Fruit fly (Drosophila melanogaster): Measurements from ENCODE around the gene crim.

Gene crim

dm6 chr3L:11711059-11711628 lies at the start of gene crim (continued):
- peak; percentile 3 for TF ChIP-seq scrt (GFP tag; optimal IDR thresholded peaks at IDR 0.05)
- peak; percentile 30 for TF ChIP-seq PHDP (tag; optimal IDR thresholded peaks at IDR 0.05)
- TF ChIP-seq trem (tag; optimal IDR thresholded peaks at IDR 0.05): peak; percentile 62
- TF ChIP-seq HmgZ (tag; optimal IDR thresholded peaks at IDR 0.05): peak; percentile 59
- TF ChIP-seq YL-1 (GFP tag; optimal IDR thresholded peaks at IDR 0.05): peak; percentile 87
- peak; percentile 34 for TF ChIP-seq lbe (GFP tag; optimal IDR thresholded peaks at IDR 0.05)
- peak; percentile 26 for TF ChIP-seq Sry-δ (GFP tag; optimal IDR thresholded peaks at IDR 0.05)
- peak; percentile 16 for TF ChIP-seq CG15601 (tag; optimal IDR thresholded peaks at IDR 0.05)
- peak; percentile 53 for TF ChIP-seq CG33213 (GFP tag; optimal IDR thresholded peaks at IDR 0.05)
- TF ChIP-seq CG2875 (GFP tag; optimal IDR thresholded peaks at IDR 0.05): no peak
- TF ChIP-seq D19B (GFP tag; optimal IDR thresholded peaks at IDR 0.05): no peak
- 0 out of 3 replicates have a peak, but pooled peaks have one; percentile 14 for TF ChIP-seq Dbx (GFP tag; IDR thresholded peaks at IDR 0.05)
- TF ChIP-seq CG2202 (tag; optimal IDR thresholded peaks at IDR 0.05): no peak
- TF ChIP-seq Pdp1 (GFP tag; optimal IDR thresholded peaks at IDR 0.05): peak in 1 of 2 experiments; percentile 45
- 0 out of 2 replicates have a peak, but pooled peaks have one; percentile 39 for TF ChIP-seq CG3847 (GFP tag; IDR thresholded peaks at IDR 0.05)
- TF ChIP-seq sc (optimal IDR thresholded peaks at IDR 0.05): no peak
- no peak for TF ChIP-seq sc (GFP tag; optimal IDR thresholded peaks at IDR 0.05)
- peak; percentile 23 for TF ChIP-seq sug (tag; optimal IDR thresholded peaks at IDR 0.05)
- TF ChIP-seq emc (GFP tag; optimal IDR thresholded peaks at IDR 0.05): no peak
- TF ChIP-seq lola (GFP tag; optimal IDR thresholded peaks at IDR 0.05): no peak
- TF ChIP-seq CG10267 (tag; optimal IDR thresholded peaks at IDR 0.05): peak; percentile 97
- TF ChIP-seq CG12391 (tag; optimal IDR thresholded peaks at IDR 0.05): peak; percentile 11
- no peak for TF ChIP-seq CG10431 (GFP tag; optimal IDR thresholded peaks at IDR 0.05)
- peak; percentile 93 for TF ChIP-seq CG9797 (GFP tag; optimal IDR thresholded peaks at IDR 0.05)
- TF ChIP-seq ERR (GFP tag; optimal IDR thresholded peaks at IDR 0.05): no peak
- no peak for TF ChIP-seq Taf1 (GFP tag; IDR thresholded peaks at IDR 0.05)
- TF ChIP-seq maf-S (GFP tag; optimal IDR thresholded peaks at IDR 0.05): no peak
- TF ChIP-seq CG4617 (GFP tag; optimal IDR thresholded peaks at IDR 0.05; ENCODE audit: borderline replicate concordance): peak; percentile 61
- TF ChIP-seq tup (GFP tag; optimal IDR thresholded peaks at IDR 0.05): no peak
- TF ChIP-seq ci (GFP tag; IDR thresholded peaks at IDR 0.05): peak; percentile 23; the same call in 1 of the 3 replicates
- TF ChIP-seq Lhr (GFP tag; optimal IDR thresholded peaks at IDR 0.05): peak; percentile 52
- TF ChIP-seq CG2129 (GFP tag; IDR thresholded peaks at IDR 0.05; ENCODE audit: partially characterized antibody): no peak
- TF ChIP-seq cad (GFP tag; optimal IDR thresholded peaks at IDR 0.05): no peak
- no peak for TF ChIP-seq Camta (GFP tag; optimal IDR thresholded peaks at IDR 0.05)
- no peak for TF ChIP-seq psq (GFP tag; optimal IDR thresholded peaks at IDR 0.05)
- peak; percentile 73 for TF ChIP-seq CG11504 (tag; optimal IDR thresholded peaks at IDR 0.05)
- 0 out of 2 replicates have a peak, but pooled peaks have one; percentile 18 for TF ChIP-seq vvl (GFP tag; IDR thresholded peaks at IDR 0.05)
- TF ChIP-seq Stat92E (GFP tag; optimal IDR thresholded peaks at IDR 0.05): peak in 1 of 3 experiments; percentile 68
- TF ChIP-seq CG3065 (GFP tag; optimal IDR thresholded peaks at IDR 0.05): no peak
- peak; percentile 92 for TF ChIP-seq gfzf (GFP tag; optimal IDR thresholded peaks at IDR 0.05)
- no peak for TF ChIP-seq lov (optimal IDR thresholded peaks at IDR 0.05)
- TF ChIP-seq lov (GFP tag; IDR thresholded peaks at IDR 0.05): no peak
- peak; percentile 32 for TF ChIP-seq CG2116 (GFP tag; optimal IDR thresholded peaks at IDR 0.05)
- TF ChIP-seq Med (GFP tag): peak; percentile 70
- peak; percentile 13 for TF ChIP-seq CG2120 (GFP tag; optimal IDR thresholded peaks at IDR 0.05)
- TF ChIP-seq zfh2 (GFP tag; optimal IDR thresholded peaks at IDR 0.05): no peak
- peak; percentile 33 for TF ChIP-seq nmo (GFP tag; optimal IDR thresholded peaks at IDR 0.05)
- TF ChIP-seq sens (GFP tag): peak; percentile 25
- TF ChIP-seq CG1233 (GFP tag; optimal IDR thresholded peaks at IDR 0.05): no peak
- no peak for TF ChIP-seq da (GFP tag; optimal IDR thresholded peaks at IDR 0.05)

Measured in whole organism, embryonic.